Fruit fly (Drosophila melanogaster) whole organism, adult: Measurements from ENCODE around the gene CG10428.

ENCODE experiments used
- CG12768 ChIP-seq: fragments of 200-800 bp; sonication (Bioruptor generic); optimal IDR thresholded peaks from 2 replicates; lab custom pipeline; 2017; ENCODE audit warnings: missing biosample characterization, missing genetic modification characterization, mild to moderate bottlenecking, moderate library complexity, missing genetic modification reagents
- CG14711 ChIP-seq: fragments of 200-800 bp; sonication (Bioruptor generic); optimal IDR thresholded peaks from 2 replicates; lab custom pipeline; 2018; ENCODE audit warnings: missing biosample characterization, mild to moderate bottlenecking, missing genetic modification characterization, moderate library complexity
- CG33017 ChIP-seq: fragments of 200-800 bp; sonication (Bioruptor generic); optimal IDR thresholded peaks from 2 replicates; lab custom pipeline; 2018; ENCODE audit warnings: missing biosample characterization, mild to moderate bottlenecking, missing genetic modification characterization, moderate library complexity
- CG7101 ChIP-seq: fragments of 200-800 bp; sonication (Bioruptor generic); optimal IDR thresholded peaks from 2 replicates; lab custom pipeline; 2018; ENCODE audit warnings: missing biosample characterization, mild to moderate bottlenecking, missing genetic modification characterization, moderate library complexity
- Clk ChIP-seq: fragments of 200-800 bp; sonication (Bioruptor generic); optimal IDR thresholded peaks from 2 replicates; lab custom pipeline; 2017; ENCODE audit warnings: missing biosample characterization, missing genetic modification characterization
- Crg-1 ChIP-seq: fragments of 200-800 bp; sonication (Bioruptor generic); optimal IDR thresholded peaks from 2 replicates; lab custom pipeline; 2016; ENCODE audit warnings: missing biosample characterization, missing genetic modification characterization
- Hr96 ChIP-seq: fragments of 200-800 bp; sonication (Bioruptor generic); optimal IDR thresholded peaks from 2 replicates; lab custom pipeline; 2016; ENCODE audit warnings: missing biosample characterization, missing genetic modification characterization
- bab1 ChIP-seq: fragments of 200-800 bp; sonication (Bioruptor generic); optimal IDR thresholded peaks from 3 replicates; lab custom pipeline; 2019; ENCODE audit warnings: missing biosample characterization, mild to moderate bottlenecking, missing genetic modification characterization, moderate library complexity
- cic ChIP-seq: fragments of 200-800 bp; sonication (Bioruptor generic); optimal IDR thresholded peaks from 2 replicates; lab custom pipeline; 2017; ENCODE audit warnings: missing biosample characterization, mild to moderate bottlenecking, missing genetic modification characterization, moderate library complexity
- cnc ChIP-seq, 2 experiments: fragments of >200 bp; optimal IDR thresholded peaks; 2 replicates each; lab custom pipeline; 2017
- kay ChIP-seq: fragments of 200-800 bp; sonication (Bioruptor generic); peaks from one replicate; lab custom pipeline; 2016; ENCODE audit warnings: missing biosample characterization, missing genetic modification characterization, borderline replicate concordance
- pad ChIP-seq: fragments of 200-800 bp; sonication (Bioruptor generic); optimal IDR thresholded peaks from 3 replicates; lab custom pipeline; 2017; ENCODE audit warnings: missing biosample characterization, missing genetic modification characterization, mild to moderate bottlenecking, moderate library complexity, missing genetic modification reagents
- tj ChIP-seq: fragments of 200-800 bp; sonication (Bioruptor generic); optimal IDR thresholded peaks from 3 replicates; lab custom pipeline; 2017; ENCODE audit warnings: missing biosample characterization, mild to moderate bottlenecking, missing genetic modification characterization, moderate library complexity
- toe ChIP-seq: fragments of 200-800 bp; sonication (Bioruptor generic); optimal IDR thresholded peaks from 2 replicates; lab custom pipeline; 2016; ENCODE audit warnings: missing biosample characterization, missing genetic modification characterization

DNA sequence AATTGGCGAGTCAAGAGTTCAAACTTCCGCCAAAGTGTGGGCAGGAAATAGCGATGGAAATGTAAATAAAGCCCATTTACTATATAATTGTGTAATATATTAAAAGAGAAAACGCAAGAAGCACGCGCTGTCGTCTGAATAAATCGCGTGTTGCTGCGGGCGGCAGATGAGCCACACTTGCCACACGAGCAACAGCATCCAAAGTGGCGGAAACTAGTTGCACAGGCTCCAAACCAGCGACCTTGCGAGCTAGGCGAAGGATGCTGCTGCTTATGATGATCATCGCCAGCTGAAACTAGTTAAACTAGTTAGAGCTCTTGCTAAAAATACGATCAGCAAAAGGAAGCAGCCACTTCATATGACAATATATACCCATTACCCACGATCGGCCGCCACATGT, 30.7 kb downstream of the CG10428 start:
- TF ChIP-seq Clk (GFP tag; lab: Kevin White, UChicago) (no peak), Crg-1 (no peak), kay (GFP tag; lab: Kevin White, UChicago) (no peak), cnc (optimal IDR thresholded peaks at IDR 0.05; lab: Kevin White, UChicago) (no peak), Hr96 (GFP tag; lab: Kevin White, UChicago) (no peak), tj (GFP tag; lab: Kevin White, UChicago) (no peak), toe (GFP tag; lab: Kevin White, UChicago) (no peak), pad (no peak), CG12768 (GFP tag; lab: Kevin White, UChicago) (no peak), bab1 (no peak), CG7101 (tag; lab: Kevin White, UChicago) (no peak), CG14711 (tag; lab: Kevin White, UChicago) (no peak), cic (GFP tag; lab: Kevin White, UChicago) (no peak), CG33017 (tag; lab: Kevin White, UChicago) (no peak)
